Worm (Caenorhabditis elegans) whole organism, L4/young adult: ENCODE measurements around the gene Y6G8.16.

Source experiments
- W03F9.2 ChIP-seq: fragments of 150-350 bp; optimal IDR thresholded peaks from 2 replicates; lab custom pipeline; 2014; ENCODE audit warnings: missing biosample characterization, missing genetic modification characterization
- dao-5 ChIP-seq: sonication (generic microtip); optimal IDR thresholded peaks from 2 replicates; lab custom pipeline; 2016; ENCODE audit warnings: missing genotype, missing genetic modification characterization, moderate library complexity, missing compliant biosample characterization
- him-1 ChIP-seq: sonication (generic microtip); optimal IDR thresholded peaks from 2 replicates; lab custom pipeline; 2016; ENCODE audit warnings: missing genotype, missing genetic modification reagents, missing genetic modification characterization, missing compliant biosample characterization

Y6G8.16 gene

ce11 chrV:17616807-17617206, 10.7 kb downstream of the Y6G8.16 start, which contains the start of gene Y6G8.6:
Gene Y6G8.6 (minus strand): TSS chrV:17616904.
- TF ChIP-seq him-1 (tag; lab: Kevin White, UChicago): no peak
- no peak for TF ChIP-seq dao-5 (tag; lab: Kevin White, UChicago)
- TF ChIP-seq W03F9.2 (tag; lab: Kevin White, UChicago): no peak

- no peak for TF ChIP-seq dao-5 (tag; lab: Kevin White, UChicago)
- TF ChIP-seq W03F9.2 (tag; lab: Kevin White, UChicago): no peak
- TF ChIP-seq him-1 (tag; lab: Kevin White, UChicago): no peak
These were observed 14.1 kb downstream of the Y6G8.16 start, which contains the start of gene Y6G8.8 for ce11 chrV:17620266-17620665. Gene Y6G8.8 (plus strand): TSS chrV:17620566.

ce11 chrV:17623230-17623629, 17.1 kb downstream of the Y6G8.16 start, which contains the start of gene F57G4.1:
Gene F57G4.1 (plus strand): TSS chrV:17623530.
- TF ChIP-seq dao-5 (tag; lab: Kevin White, UChicago) (no peak), W03F9.2 (tag; lab: Kevin White, UChicago) (no peak), him-1 (tag; lab: Kevin White, UChicago) (no peak)

- TF ChIP-seq him-1 (tag; lab: Kevin White, UChicago) (no peak), W03F9.2 (tag; lab: Kevin White, UChicago) (no peak), dao-5 (tag; lab: Kevin White, UChicago) (no peak)
These were observed 18.8 kb downstream of the Y6G8.16 start, which contains the start of gene F57G4.11 for ce11 chrV:17624906-17625305. Gene F57G4.11 (plus strand): TSS chrV:17625206.

ce11 chrV:17628566-17628965, 22.4 kb downstream of the Y6G8.16 start, which contains the start of gene F57G4.10:
Gene F57G4.10 (plus strand): TSS chrV:17628866.
- TF ChIP-seq W03F9.2 (tag; lab: Kevin White, UChicago) (no peak), dao-5 (tag; lab: Kevin White, UChicago) (no peak), him-1 (tag; lab: Kevin White, UChicago) (no peak)

ce11 chrV:17650427-17650826, 44.3 kb downstream of the Y6G8.16 start, which contains the start of gene fbxa-192:
Gene fbxa-192 (minus strand): TSS chrV:17650527.
- TF ChIP-seq W03F9.2 (tag; lab: Kevin White, UChicago) (no peak), him-1 (tag; lab: Kevin White, UChicago) (no peak), dao-5 (tag; lab: Kevin White, UChicago) (no peak)

- no peak for TF ChIP-seq W03F9.2 (tag; lab: Kevin White, UChicago)
- TF ChIP-seq him-1 (tag; lab: Kevin White, UChicago): no peak
- TF ChIP-seq dao-5 (tag; lab: Kevin White, UChicago): no peak
These were observed 49.1 kb downstream of the Y6G8.16 start for ce11 chrV:17655205-17655604.
